Worm (Caenorhabditis elegans) whole organism, L2 larva: Measurements from ENCODE around the gene C45G9.15.
A peak's percentile ranks its signal among the peaks of the same experiment; 100 is the strongest.

Experiments used
- C34F6.9 ChIP-seq: fragments of 150-350 bp; optimal IDR thresholded peaks from 2 replicates; lab custom pipeline; 2014; ENCODE audit warnings: missing biosample characterization, missing genetic modification characterization
- F13H6.1 ChIP-seq: sonication (generic microtip); optimal IDR thresholded peaks from 2 replicates; lab custom pipeline; 2016; ENCODE audit warnings: missing genetic modification characterization, missing compliant biosample characterization
- R02D3.7 ChIP-seq: fragments of 150-350 bp; optimal IDR thresholded peaks from 2 replicates; lab custom pipeline; 2014; ENCODE audit warnings: missing biosample characterization, missing genetic modification characterization
- Y55F3AM.14 ChIP-seq: fragments of 200-800 bp; sonication (Bioruptor generic); optimal IDR thresholded peaks from 2 replicates; lab custom pipeline; 2018; ENCODE audit warnings: mild to moderate bottlenecking, missing genetic modification characterization, missing compliant biosample characterization
- ZK546.5 ChIP-seq: sonication (generic microtip); optimal IDR thresholded peaks from 2 replicates; lab custom pipeline; 2017; ENCODE audit warnings: missing biosample characterization, missing genetic modification characterization
- alr-1 ChIP-seq: fragments of 150-350 bp; optimal IDR thresholded peaks from 2 replicates; lab custom pipeline; 2014; ENCODE audit warnings: missing biosample characterization, missing genetic modification characterization
- aly-2 ChIP-seq: fragments of 150-350 bp; optimal IDR thresholded peaks from 2 replicates; lab custom pipeline; 2014; ENCODE audit warnings: missing biosample characterization, missing genetic modification characterization
- ama-1 ChIP-seq: fragments of 150-350 bp; optimal IDR thresholded peaks from 2 replicates; lab custom pipeline; 2018; ENCODE audit warnings: inconsistent platforms
- blmp-1 ChIP-seq: sonication (generic microtip); optimal IDR thresholded peaks from 2 replicates; lab custom pipeline; 2017; ENCODE audit warnings: missing genetic modification characterization, mild to moderate bottlenecking, missing compliant biosample characterization, antibody characterized with exemption, moderate library complexity; ENCODE audit not compliant: insufficient read depth
- ceh-16 ChIP-seq: fragments of 150-350 bp; optimal IDR thresholded peaks from 2 replicates; lab custom pipeline; 2014; ENCODE audit warnings: missing biosample characterization, missing genetic modification characterization
- ceh-82 ChIP-seq: fragments of 150-350 bp; optimal IDR thresholded peaks from 2 replicates; lab custom pipeline; 2014; ENCODE audit warnings: missing biosample characterization, missing genetic modification characterization
- crh-2 ChIP-seq: sonication (generic microtip); optimal IDR thresholded peaks from 2 replicates; lab custom pipeline; 2017; ENCODE audit warnings: missing biosample characterization, missing genetic modification characterization
- dmd-4 ChIP-seq: sonication (generic microtip); optimal IDR thresholded peaks from 2 replicates; lab custom pipeline; 2017; ENCODE audit warnings: missing biosample characterization, missing genetic modification characterization
- egl-27 ChIP-seq: sonication (generic microtip); optimal IDR thresholded peaks from 3 replicates; lab custom pipeline; 2017; ENCODE audit warnings: missing biosample characterization, missing genetic modification reagents, missing genetic modification characterization
- elt-1 ChIP-seq: fragments of 150-350 bp; optimal IDR thresholded peaks from 2 replicates; lab custom pipeline; 2014; ENCODE audit warnings: missing biosample characterization, missing genetic modification characterization
- elt-3 ChIP-seq: sonication (generic microtip); optimal IDR thresholded peaks from 2 replicates; lab custom pipeline; 2017; ENCODE audit warnings: missing biosample characterization, missing genetic modification characterization
- fos-1 ChIP-seq: fragments of 150-350 bp; optimal IDR thresholded peaks from 2 replicates; lab custom pipeline; 2014; ENCODE audit warnings: missing biosample characterization, missing genetic modification characterization
- gmeb-1 ChIP-seq: fragments of 150-350 bp; optimal IDR thresholded peaks from 2 replicates; lab custom pipeline; 2014; ENCODE audit warnings: missing biosample characterization, missing genetic modification characterization
- lin-11 ChIP-seq: fragments of 150-350 bp; sonication (generic microtip); optimal IDR thresholded peaks from 2 replicates; lab custom pipeline; 2014; ENCODE audit warnings: missing biosample characterization, missing genetic modification characterization, inconsistent platforms, mixed read lengths
- lin-13 ChIP-seq: fragments of 150-350 bp; optimal IDR thresholded peaks from 2 replicates; lab custom pipeline; 2014; ENCODE audit warnings: missing biosample characterization, missing genetic modification reagents, missing genetic modification characterization
- lin-39 ChIP-seq: fragments of 150-350 bp; optimal IDR thresholded peaks from 2 replicates; lab custom pipeline; 2014; ENCODE audit warnings: missing biosample characterization, missing genetic modification reagents, missing genetic modification characterization
- lsy-2 ChIP-seq, 2 experiments: fragments of 150-350 bp in 1 of 2; sonication (generic microtip) in 1 of 2; optimal IDR thresholded peaks; 2 replicates each; lab custom pipeline; 2014 to 2017; ENCODE audit warnings: missing biosample characterization in 2 of 2, missing genetic modification characterization in 2 of 2
- mab-5 ChIP-seq: fragments of 150-350 bp; optimal IDR thresholded peaks from 2 replicates; lab custom pipeline; 2014; ENCODE audit warnings: missing biosample characterization, missing genetic modification characterization
- mbf-1 ChIP-seq: sonication (generic microtip); optimal IDR thresholded peaks from 2 replicates; lab custom pipeline; 2017; ENCODE audit warnings: missing biosample characterization, missing genetic modification characterization
- mdl-1 ChIP-seq, 2 experiments: fragments of 150-350 bp in 1 of 2; sonication (generic microtip) in 1 of 2; optimal IDR thresholded peaks; 2 replicates each; lab custom pipeline; 2017; ENCODE audit warnings: missing biosample characterization in 2 of 2, missing genetic modification characterization in 2 of 2
- nhr-10 ChIP-seq: sonication (generic microtip); optimal IDR thresholded peaks from 2 replicates; lab custom pipeline; 2017; ENCODE audit warnings: missing biosample characterization, missing genetic modification characterization
- nhr-11 ChIP-seq: fragments of 150-350 bp; optimal IDR thresholded peaks from 2 replicates; lab custom pipeline; 2014; ENCODE audit warnings: missing biosample characterization, missing genetic modification characterization
- nhr-12 ChIP-seq: fragments of 150-350 bp; optimal IDR thresholded peaks from 2 replicates; lab custom pipeline; 2014; ENCODE audit warnings: missing biosample characterization, missing genetic modification characterization
- nhr-129 ChIP-seq: fragments of 150-350 bp; optimal IDR thresholded peaks from 2 replicates; lab custom pipeline; 2014; ENCODE audit warnings: missing biosample characterization, missing genetic modification characterization
- nhr-21 ChIP-seq: fragments of 150-350 bp; optimal IDR thresholded peaks from 2 replicates; lab custom pipeline; 2014; ENCODE audit warnings: missing biosample characterization, missing genetic modification characterization
- nhr-23 ChIP-seq: fragments of 150-350 bp; optimal IDR thresholded peaks from 2 replicates; lab custom pipeline; 2014; ENCODE audit warnings: missing biosample characterization, missing genetic modification reagents, missing genetic modification characterization
- nhr-237 ChIP-seq: fragments of 150-350 bp; optimal IDR thresholded peaks from 2 replicates; lab custom pipeline; 2014; ENCODE audit warnings: missing biosample characterization, missing genetic modification characterization
- nhr-25 ChIP-seq: fragments of 150-350 bp; sonication (generic microtip); optimal IDR thresholded peaks from 3 replicates; lab custom pipeline; 2014; ENCODE audit warnings: missing biosample characterization, missing genetic modification characterization
- nhr-6 ChIP-seq: fragments of 150-350 bp; optimal IDR thresholded peaks from 2 replicates; lab custom pipeline; 2014; ENCODE audit warnings: missing biosample characterization, missing genetic modification characterization
- nhr-77 ChIP-seq: fragments of 150-350 bp; optimal IDR thresholded peaks from 2 replicates; lab custom pipeline; 2014; ENCODE audit warnings: missing biosample characterization, missing genetic modification characterization
- peb-1 ChIP-seq: fragments of 150-350 bp; optimal IDR thresholded peaks from 2 replicates; lab custom pipeline; 2014; ENCODE audit warnings: missing biosample characterization, missing genetic modification characterization
- sem-4 ChIP-seq: fragments of 150-350 bp; optimal IDR thresholded peaks from 2 replicates; lab custom pipeline; 2014; ENCODE audit warnings: missing biosample characterization, missing genetic modification reagents, missing genetic modification characterization
- skn-1 ChIP-seq: sonication (generic microtip); optimal IDR thresholded peaks from 2 replicates; lab custom pipeline; 2017; ENCODE audit warnings: missing biosample characterization, missing genetic modification characterization
- sma-3 ChIP-seq: sonication (generic microtip); optimal IDR thresholded peaks from 2 replicates; lab custom pipeline; 2016; ENCODE audit warnings: missing genetic modification reagents, missing genetic modification characterization, missing compliant biosample characterization
- sma-9 ChIP-seq, 2 experiments: fragments of 150-350 bp in 1 of 2; sonication (generic microtip) in 1 of 2; optimal IDR thresholded peaks; 2 replicates each; lab custom pipeline; 2014 to 2016; ENCODE audit warnings: missing genetic modification characterization in 2 of 2, mild to moderate bottlenecking in 1 of 2, missing biosample characterization in 1 of 2, missing compliant biosample characterization in 1 of 2, missing genetic modification reagents in 1 of 2, moderate library complexity in 1 of 2
- snpc-4 ChIP-seq: fragments of 150-350 bp; optimal IDR thresholded peaks from 2 replicates; lab custom pipeline; 2014; ENCODE audit warnings: missing biosample characterization, missing genetic modification characterization
- unc-39 ChIP-seq: fragments of 150-350 bp; optimal IDR thresholded peaks from 2 replicates; lab custom pipeline; 2014; ENCODE audit warnings: missing biosample characterization, missing genetic modification characterization
- unc-55 ChIP-seq: fragments of 150-350 bp; sonication (generic microtip); optimal IDR thresholded peaks from 3 replicates; lab custom pipeline; 2014; ENCODE audit warnings: missing biosample characterization, missing genetic modification reagents, missing genetic modification characterization
- unc-62 ChIP-seq: fragments of 150-350 bp; optimal IDR thresholded peaks from 2 replicates; lab custom pipeline; 2014; ENCODE audit warnings: missing biosample characterization, missing genetic modification reagents, missing genetic modification characterization
- zag-1 ChIP-seq: fragments of 150-350 bp; optimal IDR thresholded peaks from 2 replicates; lab custom pipeline; 2014; ENCODE audit warnings: missing biosample characterization, missing genetic modification characterization
- ztf-1 ChIP-seq: fragments of 200-800 bp; sonication (Bioruptor generic); conservative IDR thresholded peaks from 2 replicates; pipeline ENCODE4 v1.3.6; 2022; ENCODE audit warnings: missing genetic modification characterization, missing compliant biosample characterization
- ztf-11 ChIP-seq: sonication (generic microtip); optimal IDR thresholded peaks from 2 replicates; lab custom pipeline; 2017; ENCODE audit warnings: missing biosample characterization, missing genetic modification characterization
- ztf-4 ChIP-seq: fragments of 150-350 bp; optimal IDR thresholded peaks from 2 replicates; lab custom pipeline; 2014; ENCODE audit warnings: missing biosample characterization, missing genetic modification characterization

The C45G9.15 gene

DNA sequence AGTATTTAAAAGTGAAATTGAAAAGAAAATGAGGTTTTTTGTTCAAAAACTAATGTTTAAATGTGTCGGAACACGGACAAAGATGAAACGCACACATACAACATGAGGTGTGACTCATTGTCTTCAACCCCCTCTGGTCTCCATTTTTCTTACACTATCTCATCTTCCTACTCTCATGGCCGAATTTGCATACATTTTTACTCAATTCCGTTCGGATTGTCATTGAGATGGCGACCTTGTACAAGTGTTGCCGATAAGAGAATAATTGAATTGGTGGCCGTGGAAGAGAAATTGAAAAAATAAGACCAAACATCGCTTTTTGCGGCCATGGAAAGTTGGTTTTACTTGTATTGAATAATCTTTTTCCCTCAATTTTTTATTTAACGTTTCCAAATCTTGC, 4.7 kb downstream of the C45G9.15 start, which contains the start of gene txbp-3:
txbp-3 (minus strand) TSS at position 285 of the 400 bp plus-strand sequence.
- TF ChIP-seq skn-1 (tag; lab: Kevin White, UChicago) (no peak), sma-9 (GFP tag; optimal IDR thresholded peaks at IDR 0.05; lab: Kevin White, UChicago) (peak; percentile 41), sma-9 (tag; optimal IDR thresholded peaks at IDR 0.05; lab: Kevin White, UChicago) (no peak), ceh-16 (tag; lab: Kevin White, UChicago) (peak; percentile 40), unc-39 (tag; lab: Kevin White, UChicago) (no peak), ceh-82 (no peak), dmd-4 (no peak), zag-1 (tag; lab: Kevin White, UChicago) (no peak), nhr-21 (tag; lab: Kevin White, UChicago) (no peak), nhr-237 (tag; lab: Kevin White, UChicago) (no peak), nhr-10 (tag; lab: Kevin White, UChicago) (no peak), ztf-4 (no peak), peb-1 (no peak), lin-11 (tag; lab: Kevin White, UChicago) (no peak), elt-3 (tag; lab: Kevin White, UChicago) (no peak), lin-13 (GFP tag; lab: Kevin White, UChicago) (peak; percentile 60), Y55F3AM.14 (GFP tag; lab: Kevin White, UChicago) (no peak), nhr-12 (no peak), lsy-2 (tag; optimal IDR thresholded peaks at IDR 0.05; lab: Kevin White, UChicago) (peak in 1 of 2 experiments; percentile 52), nhr-129 (tag; lab: Kevin White, UChicago) (peak; percentile 28), ztf-1 (GFP tag; lab: Robert Waterston, UW) (no peak), ama-1 (lab: Kevin White, UChicago) (no peak), ztf-11 (tag; lab: Kevin White, UChicago) (no peak), crh-2 (tag; lab: Kevin White, UChicago) (peak; percentile 70), fos-1 (tag; lab: Kevin White, UChicago) (peak; percentile 99), aly-2 (tag; lab: Kevin White, UChicago) (no peak), sem-4 (tag; lab: Kevin White, UChicago) (peak; percentile 17), nhr-77 (no peak), lin-39 (tag; lab: Kevin White, UChicago) (no peak), gmeb-1 (tag; lab: Kevin White, UChicago) (peak; percentile 3), nhr-6 (tag; lab: Kevin White, UChicago) (no peak), nhr-11 (tag; lab: Kevin White, UChicago) (no peak), blmp-1 (tag; lab: Kevin White, UChicago) (no peak), elt-1 (no peak), snpc-4 (tag; lab: Kevin White, UChicago) (peak; percentile 5), unc-55 (GFP tag; lab: Kevin White, UChicago) (peak; percentile 74), unc-62 (GFP tag; lab: Kevin White, UChicago) (no peak), mbf-1 (no peak), ZK546.5 (tag; lab: Kevin White, UChicago) (no peak), egl-27 (tag; lab: Kevin White, UChicago) (no peak), sma-3 (GFP tag; lab: Kevin White, UChicago) (no peak), mab-5 (no peak), mdl-1 (tag; optimal IDR thresholded peaks at IDR 0.05; lab: Kevin White, UChicago) (no peak), alr-1 (tag; lab: Kevin White, UChicago) (no peak), nhr-23 (tag; lab: Kevin White, UChicago) (no peak), C34F6.9 (peak; percentile 71), F13H6.1 (tag; lab: Kevin White, UChicago) (peak; percentile 36), nhr-25 (tag; lab: Kevin White, UChicago) (peak; percentile 79), R02D3.7 (no peak)
